Worm (Caenorhabditis elegans) whole organism, L1 larva: ENCODE measurements around the gene hpo-38.

Source experiments
- C04F5.9 ChIP-seq: sonication (generic microtip); optimal IDR thresholded peaks from 2 replicates; lab custom pipeline; 2016; ENCODE audit warnings: missing genetic modification characterization, missing compliant biosample characterization
- C34B4.2 ChIP-seq: sonication (generic microtip); optimal IDR thresholded peaks from 2 replicates; lab custom pipeline; 2017; ENCODE audit warnings: mild to moderate bottlenecking, missing genetic modification characterization, missing compliant biosample characterization
- F16B12.6 ChIP-seq: fragments of 150-350 bp; optimal IDR thresholded peaks from 2 replicates; lab custom pipeline; 2014; ENCODE audit warnings: missing biosample characterization, missing genetic modification characterization
- aha-1 ChIP-seq: fragments of 150-350 bp; optimal IDR thresholded peaks from 2 replicates; lab custom pipeline; 2014; ENCODE audit warnings: missing biosample characterization, missing genetic modification characterization
- alr-1 ChIP-seq: fragments of 200-800 bp; sonication (Bioruptor generic); optimal IDR thresholded peaks from 2 replicates; lab custom pipeline; 2018; ENCODE audit warnings: borderline replicate concordance, mild to moderate bottlenecking, missing genetic modification characterization, missing compliant biosample characterization
- ama-1 ChIP-seq: fragments of 150-350 bp; optimal IDR thresholded peaks from 2 replicates; lab custom pipeline; 2014
- blmp-1 ChIP-seq: fragments of 150-350 bp; optimal IDR thresholded peaks from 2 replicates; lab custom pipeline; 2014; ENCODE audit warnings: missing biosample characterization, missing genetic modification characterization
- ceh-88 ChIP-seq: fragments of 200-800 bp; sonication (Bioruptor generic); IDR thresholded peaks from 2 replicates; pipeline ENCODE4 v1.3.6; 2022; ENCODE audit warnings: missing genetic modification characterization, missing compliant biosample characterization
- ceh-90 ChIP-seq: sonication (generic microtip); optimal IDR thresholded peaks from 2 replicates; lab custom pipeline; 2016; ENCODE audit warnings: missing genetic modification characterization, missing compliant biosample characterization
- ces-1 ChIP-seq: fragments of 150-350 bp; optimal IDR thresholded peaks from 2 replicates; lab custom pipeline; 2014; ENCODE audit warnings: missing biosample characterization, missing genetic modification reagents, missing genetic modification characterization
- dsc-1 ChIP-seq: sonication (generic microtip); optimal IDR thresholded peaks from 2 replicates; lab custom pipeline; 2016; ENCODE audit warnings: mild to moderate bottlenecking, missing genetic modification characterization, missing compliant biosample characterization
- efl-1 ChIP-seq, 4 experiments: fragments of 150-350 bp; optimal IDR thresholded peaks in 3 of 4; peaks in 1 of 4; 1 replicate in 1 of 4; 2 replicates in 3 of 4; lab custom pipeline; 2014; ENCODE audit warnings: missing biosample characterization in 2 of 4, missing genetic modification characterization in 2 of 4, missing genetic modification reagents in 2 of 4
- efl-3 ChIP-seq: fragments of 200-800 bp; sonication (Bioruptor generic); optimal IDR thresholded peaks from 2 replicates; lab custom pipeline; 2018; ENCODE audit warnings: mild to moderate bottlenecking, missing genetic modification characterization, missing compliant biosample characterization
- egl-13 ChIP-seq: sonication (generic microtip); optimal IDR thresholded peaks from 2 replicates; lab custom pipeline; 2016; ENCODE audit warnings: missing genotype, missing genetic modification reagents, missing genetic modification characterization, missing compliant biosample characterization
- ets-5 ChIP-seq: fragments of 200-800 bp; sonication (Bioruptor generic); IDR thresholded peaks from 2 replicates; pipeline ENCODE4 v1.3.6; 2022; ENCODE audit warnings: missing genetic modification characterization, missing compliant biosample characterization
- fkh-4 ChIP-seq: sonication (generic microtip); optimal IDR thresholded peaks from 2 replicates; lab custom pipeline; 2016; ENCODE audit warnings: missing compliant biosample characterization, missing genetic modification characterization, borderline replicate concordance
- fkh-8 ChIP-seq: sonication (generic microtip); optimal IDR thresholded peaks from 2 replicates; lab custom pipeline; 2016; ENCODE audit warnings: mild to moderate bottlenecking, missing genetic modification characterization, missing compliant biosample characterization
- fos-1 ChIP-seq: fragments of 150-350 bp; optimal IDR thresholded peaks from 2 replicates; lab custom pipeline; 2014; ENCODE audit warnings: missing biosample characterization, missing genetic modification characterization
- grh-1 ChIP-seq: fragments of 200-800 bp; sonication (Bioruptor generic); IDR thresholded peaks from 2 replicates; pipeline ENCODE4 v1.3.6; 2022; ENCODE audit warnings: missing genetic modification reagents, missing genetic modification characterization, missing compliant biosample characterization
- hlh-17 ChIP-seq: fragments of 200-800 bp; sonication (Bioruptor generic); optimal IDR thresholded peaks from 2 replicates; lab custom pipeline; 2018; ENCODE audit warnings: missing genetic modification characterization, mild to moderate bottlenecking, missing compliant biosample characterization, moderate library complexity, borderline replicate concordance
- hlh-4 ChIP-seq: sonication (generic microtip); optimal IDR thresholded peaks from 2 replicates; lab custom pipeline; 2016; ENCODE audit warnings: mild to moderate bottlenecking, missing genetic modification characterization, missing compliant biosample characterization
- hpl-2 ChIP-seq: fragments of 150-350 bp; optimal IDR thresholded peaks from 2 replicates; lab custom pipeline; 2014; ENCODE audit warnings: missing biosample characterization, missing genetic modification reagents, missing genetic modification characterization
- isw-1 ChIP-seq: fragments of 200-800 bp; sonication (Bioruptor generic); IDR thresholded peaks from 2 replicates; pipeline ENCODE4 v1.3.6; 2022; ENCODE audit warnings: missing genetic modification characterization, missing compliant biosample characterization
- jun-1 ChIP-seq: fragments of 150-350 bp; optimal IDR thresholded peaks from 2 replicates; lab custom pipeline; 2014; ENCODE audit warnings: missing biosample characterization, missing genetic modification reagents, missing genetic modification characterization
- lin-15B ChIP-seq: fragments of 150-350 bp; sonication (generic microtip); optimal IDR thresholded peaks from 3 replicates; lab custom pipeline; 2014; ENCODE audit warnings: missing biosample characterization, missing genetic modification characterization
- lin-35 ChIP-seq, 2 experiments: fragments of 150-350 bp; optimal IDR thresholded peaks; 2 replicates each; lab custom pipeline; 2014; ENCODE audit warnings: missing biosample characterization in 2 of 2, missing genetic modification characterization in 2 of 2, missing genetic modification reagents in 2 of 2
- lir-3 ChIP-seq: sonication (generic microtip); optimal IDR thresholded peaks from 2 replicates; lab custom pipeline; 2016; ENCODE audit warnings: mild to moderate bottlenecking, missing genetic modification characterization, moderate library complexity, missing compliant biosample characterization; ENCODE audit not compliant: poor library complexity
- lsy-2 ChIP-seq, 2 experiments: fragments of 150-350 bp; optimal IDR thresholded peaks; 2 replicates each; lab custom pipeline; 2014; ENCODE audit warnings: missing biosample characterization in 2 of 2, missing genetic modification characterization in 2 of 2
- mab-9 ChIP-seq: fragments of 200-800 bp; sonication (Bioruptor generic); IDR thresholded peaks from 2 replicates; pipeline ENCODE4 v1.3.6; 2022; ENCODE audit warnings: missing genetic modification reagents, missing genetic modification characterization, missing compliant biosample characterization
- mep-1 ChIP-seq: fragments of 150-350 bp; optimal IDR thresholded peaks from 2 replicates; lab custom pipeline; 2014; ENCODE audit warnings: missing biosample characterization, missing genetic modification characterization
- nhr-11 ChIP-seq: fragments of 150-350 bp; optimal IDR thresholded peaks from 2 replicates; lab custom pipeline; 2014; ENCODE audit warnings: missing biosample characterization, missing genetic modification characterization
- nhr-12 ChIP-seq: sonication (generic microtip); optimal IDR thresholded peaks from 2 replicates; lab custom pipeline; 2017; ENCODE audit warnings: missing biosample characterization, missing genetic modification characterization
- nhr-20 ChIP-seq: sonication (generic microtip); optimal IDR thresholded peaks from 2 replicates; lab custom pipeline; 2016; ENCODE audit warnings: mild to moderate bottlenecking, missing genetic modification characterization, missing compliant biosample characterization
- nhr-28 ChIP-seq: fragments of 150-350 bp; optimal IDR thresholded peaks from 2 replicates; lab custom pipeline; 2014; ENCODE audit warnings: missing biosample characterization, missing genetic modification characterization
- nhr-71 ChIP-seq: sonication (generic microtip); optimal IDR thresholded peaks from 2 replicates; lab custom pipeline; 2016; ENCODE audit warnings: mild to moderate bottlenecking, missing genetic modification characterization, moderate library complexity, missing compliant biosample characterization
- nhr-77 ChIP-seq: fragments of 150-350 bp; optimal IDR thresholded peaks from 2 replicates; lab custom pipeline; 2014; ENCODE audit warnings: missing biosample characterization, missing genetic modification characterization
- nhr-90 ChIP-seq: sonication (generic microtip); optimal IDR thresholded peaks from 2 replicates; lab custom pipeline; 2016; ENCODE audit warnings: mild to moderate bottlenecking, missing genetic modification characterization, missing compliant biosample characterization; ENCODE audit not compliant: poor library complexity
- pag-3 ChIP-seq: sonication (generic microtip); optimal IDR thresholded peaks from 2 replicates; lab custom pipeline; 2017; ENCODE audit warnings: missing genetic modification characterization, mild to moderate bottlenecking, missing compliant biosample characterization, antibody characterized with exemption, borderline replicate concordance; ENCODE audit not compliant: insufficient read depth
- pax-3 ChIP-seq: fragments of 200-800 bp; sonication (Bioruptor generic); optimal IDR thresholded peaks from 2 replicates; lab custom pipeline; 2018; ENCODE audit warnings: mild to moderate bottlenecking, missing genetic modification characterization, moderate library complexity, missing compliant biosample characterization
- pqm-1 ChIP-seq: sonication (generic microtip); optimal IDR thresholded peaks from 3 replicates; lab custom pipeline; 2017; ENCODE audit warnings: missing biosample characterization, missing genetic modification characterization
- skn-1 ChIP-seq: fragments of 150-350 bp; optimal IDR thresholded peaks from 2 replicates; lab custom pipeline; 2014; ENCODE audit warnings: missing biosample characterization, missing genetic modification characterization
- snpc-4 ChIP-seq: fragments of 150-350 bp; optimal IDR thresholded peaks from 2 replicates; lab custom pipeline; 2014; ENCODE audit warnings: missing biosample characterization, missing genetic modification characterization
- swsn-7 ChIP-seq: sonication (generic microtip); optimal IDR thresholded peaks from 2 replicates; lab custom pipeline; 2016; ENCODE audit warnings: missing genetic modification characterization, missing compliant biosample characterization
- tbx-2 ChIP-seq: sonication (generic microtip); optimal IDR thresholded peaks from 2 replicates; lab custom pipeline; 2016; ENCODE audit warnings: missing genetic modification characterization, missing compliant biosample characterization
- unc-130 ChIP-seq: fragments of 150-350 bp; optimal IDR thresholded peaks from 2 replicates; lab custom pipeline; 2017; ENCODE audit warnings: missing biosample characterization, missing genetic modification characterization, inconsistent platforms
- unc-30 ChIP-seq: sonication (generic microtip); optimal IDR thresholded peaks from 2 replicates; lab custom pipeline; 2017; ENCODE audit warnings: missing biosample characterization, missing genetic modification characterization
- vab-15 ChIP-seq: sonication (generic microtip); optimal IDR thresholded peaks from 2 replicates; lab custom pipeline; 2017; ENCODE audit warnings: missing genotype, mild to moderate bottlenecking, missing genetic modification characterization, missing compliant biosample characterization
- ztf-4 ChIP-seq: fragments of 150-350 bp; optimal IDR thresholded peaks from 2 replicates; lab custom pipeline; 2014; ENCODE audit warnings: missing biosample characterization, missing genetic modification characterization

Gene hpo-38

ce11 chrIII:184335-184734 lies 45.9 kb upstream of the hpo-38 start:
- TF ChIP-seq mep-1 (tag; lab: Kevin White, UChicago): no peak
- TF ChIP-seq grh-1 (GFP tag; lab: Robert Waterston, UW): no peak
- no peak for TF ChIP-seq ets-5 (GFP tag; lab: Robert Waterston, UW)
- TF ChIP-seq efl-3 (GFP tag; lab: Kevin White, UChicago): no peak
- TF ChIP-seq efl-1 (optimal IDR thresholded peaks at IDR 0.05; lab: Kevin White, UChicago): no peak
- peak in 1 of 2 experiments; percentile 64 for TF ChIP-seq efl-1 (GFP tag; optimal IDR thresholded peaks at IDR 0.05 in 1 of 2; lab: Kevin White, UChicago)

- TF ChIP-seq blmp-1 (tag; lab: Kevin White, UChicago): no peak
- TF ChIP-seq efl-1 (optimal IDR thresholded peaks at IDR 0.05; lab: Kevin White, UChicago): no peak
- peak in 1 of 2 experiments; percentile 22 for TF ChIP-seq efl-1 (GFP tag; optimal IDR thresholded peaks at IDR 0.05 in 1 of 2; lab: Kevin White, UChicago)
These were observed 42.4 kb upstream of the hpo-38 start, which contains the start of gene mxl-2 for ce11 chrIII:187829-188228. Gene mxl-2 (minus strand): TSS chrIII:188131.

ce11 chrIII:188426-188888 lies 41.8 kb upstream of the hpo-38 start, which contains the start of gene ubc-20:
Gene ubc-20 (plus strand): TSS chrIII:188838.
- TF ChIP-seq nhr-20 (tag; lab: Kevin White, UChicago) (no peak), ama-1 (lab: Kevin White, UChicago) (no peak), fos-1 (tag; lab: Kevin White, UChicago) (no peak), egl-13 (tag; lab: Kevin White, UChicago) (no peak), alr-1 (no peak), nhr-90 (tag; lab: Kevin White, UChicago) (no peak), vab-15 (tag; lab: Kevin White, UChicago) (no peak), aha-1 (tag; lab: Kevin White, UChicago) (no peak), unc-30 (tag; lab: Kevin White, UChicago) (no peak), C04F5.9 (tag; lab: Kevin White, UChicago) (no peak), hlh-4 (tag; lab: Kevin White, UChicago) (no peak), mab-9 (no peak), ets-5 (GFP tag; lab: Robert Waterston, UW) (no peak), pqm-1 (tag; lab: Kevin White, UChicago) (no peak), hpl-2 (no peak), lin-35 (GFP tag; optimal IDR thresholded peaks at IDR 0.05; lab: Kevin White, UChicago) (peak; percentile 17 to 61), fkh-8 (tag; lab: Kevin White, UChicago) (no peak), jun-1 (tag; lab: Kevin White, UChicago) (no peak), nhr-77 (tag; lab: Kevin White, UChicago) (no peak), tbx-2 (peak; percentile 22), lsy-2 (tag; optimal IDR thresholded peaks at IDR 0.05; lab: Kevin White, UChicago) (peak; percentile 21 to 57), ces-1 (GFP tag; lab: Kevin White, UChicago) (no peak), F16B12.6 (tag; lab: Kevin White, UChicago) (no peak), isw-1 (GFP tag; lab: Robert Waterston, UW) (no peak), pag-3 (tag; lab: Kevin White, UChicago) (no peak), ztf-4 (tag; lab: Kevin White, UChicago) (no peak), unc-130 (tag; lab: Kevin White, UChicago) (no peak), skn-1 (tag; lab: Kevin White, UChicago) (peak; percentile 74), nhr-11 (tag; lab: Kevin White, UChicago) (no peak), lir-3 (tag; lab: Kevin White, UChicago) (no peak), dsc-1 (tag; lab: Kevin White, UChicago) (no peak), ceh-88 (no peak), pax-3 (tag; lab: Kevin White, UChicago) (no peak), hlh-17 (GFP tag; lab: Kevin White, UChicago) (no peak), nhr-28 (no peak), ceh-90 (no peak), snpc-4 (no peak), C34B4.2 (tag; lab: Kevin White, UChicago) (no peak), nhr-71 (tag; lab: Kevin White, UChicago) (peak; percentile 38), fkh-4 (no peak), swsn-7 (tag; lab: Kevin White, UChicago) (peak; percentile 3), nhr-12 (tag; lab: Kevin White, UChicago) (no peak), lin-15B (tag; lab: Kevin White, UChicago) (no peak), efl-1 (optimal IDR thresholded peaks at IDR 0.05; lab: Kevin White, UChicago) (peak; percentile 12 to 39), efl-1 (GFP tag; optimal IDR thresholded peaks at IDR 0.05 in 1 of 2; lab: Kevin White, UChicago) (peak; percentile 20 to 34)
